Worm (Caenorhabditis elegans): ENCODE measurements around the gene ins-15.

Gene ins-15

DNA sequence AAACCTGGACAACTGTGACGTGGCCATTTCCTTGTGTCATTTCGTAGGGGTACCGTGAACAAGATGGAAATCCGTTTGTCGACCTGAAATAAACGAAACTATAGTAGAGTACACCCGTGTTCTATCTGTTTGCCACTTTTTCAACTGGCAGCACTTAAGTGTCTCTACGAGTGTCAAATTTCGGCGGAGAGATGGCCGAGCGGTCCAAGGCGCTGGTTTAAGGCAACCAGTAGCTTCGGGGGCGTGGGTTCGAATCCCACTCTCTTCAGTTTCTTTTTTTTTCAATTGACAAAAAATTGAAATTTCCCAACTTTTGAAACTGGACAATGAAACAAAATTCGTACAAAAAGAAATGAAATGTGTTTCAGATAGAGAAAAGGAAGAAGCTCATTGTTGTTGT is 23.0 kb downstream of the ins-15 start (continued):
- TF ChIP-seq saeg-2 (GFP tag; IDR thresholded peaks at IDR 0.05) (0 out of 2 replicates have a peak, but pooled peaks have one; percentile 36), lir-3 (tag; optimal IDR thresholded peaks at IDR 0.05) (no peak), daf-16 (GFP tag; optimal IDR thresholded peaks at IDR 0.05) (no peak), daf-16 (tag; optimal IDR thresholded peaks at IDR 0.05) (no peak), T20F7.1 (GFP tag; optimal IDR thresholded peaks at IDR 0.05) (no peak), egl-27 (tag; optimal IDR thresholded peaks at IDR 0.05) (no peak), unc-62 (GFP tag; optimal IDR thresholded peaks at IDR 0.05 in 1 of 2) (no peak), unc-62 (tag; optimal IDR thresholded peaks at IDR 0.05) (no peak), lin-13 (GFP tag; optimal IDR thresholded peaks at IDR 0.05) (no peak), attf-4 (tag; optimal IDR thresholded peaks at IDR 0.05) (no peak), lin-15B (tag; optimal IDR thresholded peaks at IDR 0.05) (no peak), arid-1 (GFP tag; conservative IDR thresholded peaks at IDR 0.05) (peak; percentile 63; the same call in 1 of the 2 replicates), daf-8 (GFP tag; IDR thresholded peaks at IDR 0.05) (no peak), R02D3.7 (tag; optimal IDR thresholded peaks at IDR 0.05) (no peak), dmd-6 (GFP tag; IDR thresholded peaks at IDR 0.05) (peak; percentile 43), aha-1 (tag) (no peak), fkh-10 (GFP tag; optimal IDR thresholded peaks at IDR 0.05) (no peak), lin-39 (tag; optimal IDR thresholded peaks at IDR 0.05) (no peak), ceh-28 (tag; optimal IDR thresholded peaks at IDR 0.05) (no peak), hlh-11 (tag; optimal IDR thresholded peaks at IDR 0.05) (no peak), snpc-1.2 (GFP tag; IDR thresholded peaks at IDR 0.05) (no peak), Y5F2A.4 (GFP tag; optimal IDR thresholded peaks at IDR 0.05) (no peak), pha-4 (GFP tag; IDR thresholded peaks at IDR 0.05) (no peak; the same call in 1 of the 2 replicates), pha-4 (tag; optimal IDR thresholded peaks at IDR 0.05) (no peak), tag-97 (GFP tag; IDR thresholded peaks at IDR 0.05) (no peak), mxl-3 (GFP tag; optimal IDR thresholded peaks at IDR 0.05) (peak; percentile 27), dve-1 (tag; optimal IDR thresholded peaks at IDR 0.05; ENCODE audit: insufficient read depth) (peak; percentile 16), unc-39 (tag; optimal IDR thresholded peaks at IDR 0.05) (no peak), mes-2 (tag; optimal IDR thresholded peaks at IDR 0.05; ENCODE audit: poor library complexity, severe bottlenecking) (peak; percentile 50), nhr-11 (tag; optimal IDR thresholded peaks at IDR 0.05) (no peak), lin-1 (GFP tag; IDR thresholded peaks at IDR 0.05) (no peak), hif-1 (tag; optimal IDR thresholded peaks at IDR 0.05) (peak in 1 of 2 experiments; percentile 4), ztf-11 (tag; optimal IDR thresholded peaks at IDR 0.05) (no peak), gei-8 (GFP tag; optimal IDR thresholded peaks at IDR 0.05) (no peak), nhr-76 (tag; optimal IDR thresholded peaks at IDR 0.05) (no peak), dmd-8 (GFP tag; IDR thresholded peaks at IDR 0.05) (0 out of 2 replicates have a peak, but pooled peaks have one; percentile 71), tra-1 (GFP tag; IDR thresholded peaks at IDR 0.05) (0 out of 2 replicates have a peak, but pooled peaks have one; percentile 33), mdt-29 (GFP tag; IDR thresholded peaks at IDR 0.05) (no peak), nhr-111 (GFP tag; optimal IDR thresholded peaks at IDR 0.05) (no peak), nhr-48 (tag; optimal IDR thresholded peaks at IDR 0.05) (no peak), zfp-3 (GFP tag; conservative IDR thresholded peaks at IDR 0.05) (no peak), nhr-237 (tag; optimal IDR thresholded peaks at IDR 0.05) (no peak), ZK337.2 (GFP tag; IDR thresholded peaks at IDR 0.05) (no peak), zip-11 (GFP tag; IDR thresholded peaks at IDR 0.05) (no peak), vab-7 (GFP tag; IDR thresholded peaks at IDR 0.05) (peak; percentile 72; the same call in 1 of the 2 replicates), lin-38 (GFP tag; IDR thresholded peaks at IDR 0.05) (no peak; the same call in 1 of the 2 replicates), zag-1 (tag; optimal IDR thresholded peaks at IDR 0.05) (no peak), mxl-2 (GFP tag; conservative IDR thresholded peaks at IDR 0.05) (no peak), ceh-62 (tag; optimal IDR thresholded peaks at IDR 0.05) (no peak), php-3 (GFP tag; IDR thresholded peaks at IDR 0.05) (no peak), lsy-2 (tag; optimal IDR thresholded peaks at IDR 0.05) (peak in 1 of 2 experiments; percentile 3)

Measured in whole organism, L4 larva.